Fruit fly (Drosophila melanogaster) S2 (cell line): Measurements from ENCODE around the gene Itpr.

Experiments
- CG8478 ChIP-seq: fragments of >200 bp; optimal IDR thresholded peaks from 2 replicates; lab custom pipeline; 2018
- CTCF ChIP-seq, 2 experiments: fragments of >200 bp; optimal IDR thresholded peaks; 2 replicates each; lab custom pipeline; 2018

DNA sequence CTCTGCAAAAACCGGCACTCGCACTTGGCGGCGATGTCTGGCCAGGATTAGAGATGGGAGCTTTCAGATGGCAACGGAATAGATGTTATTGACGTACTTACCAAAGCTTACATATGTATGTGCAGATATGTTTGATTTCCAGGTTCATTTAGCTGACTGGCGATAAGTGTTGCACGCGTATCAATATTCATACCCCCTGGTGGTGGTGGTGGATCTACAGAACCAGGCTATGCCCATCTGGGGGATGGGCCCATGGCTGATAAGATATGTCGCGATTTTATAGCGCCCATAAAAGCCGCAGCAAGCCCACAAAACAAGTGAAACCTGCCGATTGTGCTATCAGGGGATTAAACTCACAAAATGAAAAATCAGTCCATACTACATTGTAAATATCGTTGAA is 54.8 kb downstream of the Itpr start:
- TF ChIP-seq CTCF (optimal IDR thresholded peaks at IDR 0.05; lab: Kevin White, UChicago) (no peak), CG8478 (lab: Kevin White, UChicago) (no peak)
